Worm (Caenorhabditis elegans) whole organism, late embryonic: ENCODE measurements around the gene twk-20.

Experiments
- F13H6.1 ChIP-seq: sonication (generic microtip); optimal IDR thresholded peaks from 2 replicates; lab custom pipeline; 2016; ENCODE audit warnings: missing genetic modification characterization, missing compliant biosample characterization
- K02D7.2 ChIP-seq: sonication (generic microtip); optimal IDR thresholded peaks from 2 replicates; lab custom pipeline; 2017; ENCODE audit warnings: mild to moderate bottlenecking, missing genetic modification characterization, missing compliant biosample characterization
- che-1 ChIP-seq: sonication (generic microtip); optimal IDR thresholded peaks from 2 replicates; lab custom pipeline; 2016; ENCODE audit warnings: mild to moderate bottlenecking, missing genetic modification characterization, missing compliant biosample characterization
- dmd-4 ChIP-seq: sonication (generic microtip); optimal IDR thresholded peaks from 2 replicates; lab custom pipeline; 2016; ENCODE audit warnings: borderline replicate concordance, missing genetic modification characterization, missing compliant biosample characterization
- eyg-1 ChIP-seq: sonication (generic microtip); optimal IDR thresholded peaks from 2 replicates; lab custom pipeline; 2016; ENCODE audit warnings: missing genotype, missing genetic modification characterization, missing compliant biosample characterization
- gmeb-2 ChIP-seq: sonication (generic microtip); optimal IDR thresholded peaks from 2 replicates; lab custom pipeline; 2016; ENCODE audit warnings: missing genetic modification characterization, inconsistent platforms, missing compliant biosample characterization
- nfya-1 ChIP-seq: sonication (generic microtip); optimal IDR thresholded peaks from 2 replicates; lab custom pipeline; 2017; ENCODE audit warnings: missing genetic modification characterization, mild to moderate bottlenecking, missing compliant biosample characterization, antibody characterized with exemption, moderate library complexity
- pax-1 ChIP-seq: fragments of 150-350 bp; optimal IDR thresholded peaks from 2 replicates; lab custom pipeline; 2014; ENCODE audit warnings: missing biosample characterization, missing genetic modification characterization
- pha-2 ChIP-seq: sonication (generic microtip); optimal IDR thresholded peaks from 2 replicates; lab custom pipeline; 2017; ENCODE audit warnings: mild to moderate bottlenecking, missing genetic modification characterization, missing compliant biosample characterization
- pha-4 ChIP-seq: fragments of 150-350 bp; optimal IDR thresholded peaks from 2 replicates; lab custom pipeline; 2018; ENCODE audit warnings: missing biosample characterization, missing genetic modification reagents, missing genetic modification characterization
- pqm-1 ChIP-seq: sonication (generic microtip); optimal IDR thresholded peaks from 2 replicates; lab custom pipeline; 2016; ENCODE audit warnings: missing genetic modification characterization, missing compliant biosample characterization
- sdc-2 ChIP-seq: sonication (generic microtip); optimal IDR thresholded peaks from 2 replicates; lab custom pipeline; 2016; ENCODE audit warnings: missing genotype, missing genetic modification characterization, missing compliant biosample characterization
- unc-55 ChIP-seq: sonication (generic microtip); optimal IDR thresholded peaks from 2 replicates; lab custom pipeline; 2017; ENCODE audit warnings: missing biosample characterization, missing genetic modification reagents, missing genetic modification characterization

ce11 chrX:13610040-13610439 is 29.6 kb upstream of the twk-20 start:
- no peak for TF ChIP-seq pax-1 (tag; lab: Kevin White, UChicago)
- TF ChIP-seq sdc-2 (tag; lab: Kevin White, UChicago), result no peak
- no peak for TF ChIP-seq che-1 (tag; lab: Kevin White, UChicago)
- no peak for TF ChIP-seq pha-4 (tag; lab: Kevin White, UChicago)
- TF ChIP-seq pqm-1 (tag; lab: Kevin White, UChicago), result no peak
- TF ChIP-seq dmd-4 (tag; lab: Kevin White, UChicago), result no peak
- no peak for TF ChIP-seq gmeb-2 (tag; lab: Kevin White, UChicago)
- no peak for TF ChIP-seq K02D7.2 (tag; lab: Kevin White, UChicago)
- TF ChIP-seq eyg-1 (tag; lab: Kevin White, UChicago), result no peak
- TF ChIP-seq unc-55, result no peak
- TF ChIP-seq pha-2, result no peak
- no peak for TF ChIP-seq F13H6.1 (tag; lab: Kevin White, UChicago)
- no peak for TF ChIP-seq nfya-1
